Worm (Caenorhabditis elegans) whole organism, early embryonic: Measurements from ENCODE around the gene F48G7.9.

Experiments used
- B0310.2 ChIP-seq: sonication (generic microtip); optimal IDR thresholded peaks from 2 replicates; lab custom pipeline; 2016; ENCODE audit warnings: mild to moderate bottlenecking, missing genetic modification characterization, missing compliant biosample characterization
- F13C5.2 ChIP-seq: sonication (generic microtip); optimal IDR thresholded peaks from 2 replicates; lab custom pipeline; 2017; ENCODE audit warnings: mild to moderate bottlenecking, missing genetic modification characterization, inconsistent platforms, missing compliant biosample characterization
- aly-1 ChIP-seq: sonication (generic microtip); optimal IDR thresholded peaks from 2 replicates; lab custom pipeline; 2016; ENCODE audit warnings: missing genetic modification characterization, missing compliant biosample characterization
- ama-1 ChIP-seq: fragments of 150-350 bp; optimal IDR thresholded peaks from 2 replicates; lab custom pipeline; 2014
- ceh-13 ChIP-seq: fragments of 200-800 bp; sonication (Bioruptor generic); optimal IDR thresholded peaks from 2 replicates; lab custom pipeline; 2018; ENCODE audit warnings: mild to moderate bottlenecking, missing genetic modification characterization, missing compliant biosample characterization
- ceh-36 ChIP-seq: sonication (generic microtip); optimal IDR thresholded peaks from 2 replicates; lab custom pipeline; 2016; ENCODE audit warnings: missing genetic modification characterization, inconsistent platforms, missing compliant biosample characterization
- ets-7 ChIP-seq: sonication (generic microtip); optimal IDR thresholded peaks from 2 replicates; lab custom pipeline; 2016; ENCODE audit warnings: missing genotype, missing genetic modification characterization, missing compliant biosample characterization
- flt-1 ChIP-seq: fragments of 200-800 bp; sonication (Bioruptor generic); IDR thresholded peaks from 2 replicates; pipeline ENCODE4 v1.3.6; 2022; ENCODE audit warnings: missing genetic modification characterization, missing compliant biosample characterization
- hmbx-1 ChIP-seq: sonication (generic microtip); optimal IDR thresholded peaks from 2 replicates; lab custom pipeline; 2016; ENCODE audit warnings: mild to moderate bottlenecking, missing genetic modification characterization, missing compliant biosample characterization
- hmg-4 ChIP-seq: fragments of 200-800 bp; sonication (Bioruptor generic); optimal IDR thresholded peaks from 2 replicates; lab custom pipeline; 2018; ENCODE audit warnings: mild to moderate bottlenecking, missing genetic modification characterization, missing compliant biosample characterization
- pes-1 ChIP-seq: fragments of 200-800 bp; sonication (Bioruptor generic); IDR thresholded peaks from 2 replicates; pipeline ENCODE4 v1.3.6; 2022; ENCODE audit warnings: missing genetic modification reagents, missing genetic modification characterization, missing compliant biosample characterization
- scrt-1 ChIP-seq: fragments of 200-800 bp; sonication (Bioruptor generic); IDR thresholded peaks from 2 replicates; pipeline ENCODE4 v1.3.6; 2022; ENCODE audit warnings: missing genetic modification characterization, missing compliant biosample characterization
- sea-1 ChIP-seq: fragments of 200-800 bp; sonication (Bioruptor generic); conservative IDR thresholded peaks from 2 replicates; pipeline ENCODE4 v1.3.6; 2022; ENCODE audit warnings: missing genetic modification characterization, missing compliant biosample characterization
- tbx-37 ChIP-seq: fragments of 200-800 bp; sonication (Bioruptor generic); conservative IDR thresholded peaks from 2 replicates; pipeline ENCODE4 v1.3.6; 2022; ENCODE audit warnings: missing genetic modification reagents, missing genetic modification characterization, missing compliant biosample characterization

DNA sequence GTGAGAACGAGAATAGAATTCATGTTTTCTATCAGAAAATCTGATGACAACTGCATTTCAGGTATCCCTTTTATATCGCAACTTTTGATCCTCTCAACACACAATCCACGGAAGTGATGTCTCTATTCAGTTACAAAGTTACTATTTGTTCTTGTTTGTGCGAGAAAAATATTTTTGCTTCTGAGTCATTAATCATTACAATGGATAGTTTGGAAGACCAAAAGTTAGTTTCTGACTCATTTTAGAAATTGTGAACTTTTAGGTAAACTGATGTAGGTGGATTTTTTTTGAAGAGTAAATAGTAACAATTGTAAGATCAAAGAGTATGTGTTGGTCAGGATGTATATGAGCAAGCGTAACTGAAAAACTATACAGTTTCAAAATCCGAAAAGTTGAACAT lies 18.8 kb downstream of the F48G7.9 start, which contains the start of gene srlf-36:
- TF ChIP-seq tbx-37 (GFP tag; lab: Robert Waterston, UW) = no peak
- no peak for TF ChIP-seq ama-1 (lab: Kevin White, UChicago)
- TF ChIP-seq hmg-4 = no peak
- no peak for TF ChIP-seq hmbx-1 (tag; lab: Kevin White, UChicago)
- TF ChIP-seq F13C5.2 (tag; lab: Kevin White, UChicago) = no peak
- no peak for TF ChIP-seq ets-7 (tag; lab: Kevin White, UChicago)
- TF ChIP-seq sea-1 (GFP tag; lab: Robert Waterston, UW) = no peak
- no peak for TF ChIP-seq scrt-1
- TF ChIP-seq pes-1 = no peak
- no peak for TF ChIP-seq ceh-36 (tag; lab: Kevin White, UChicago)
- no peak for TF ChIP-seq flt-1 (GFP tag; lab: Robert Waterston, UW)
- no peak for TF ChIP-seq ceh-13
- no peak for TF ChIP-seq B0310.2 (tag; lab: Kevin White, UChicago)
- no peak for TF ChIP-seq aly-1 (tag; lab: Kevin White, UChicago)
